Worm (Caenorhabditis elegans) whole organism, L4/young adult: Measurements from ENCODE around the gene H12D21.5.
"Not testable (repeated sequence)": the region's sequence is repeated elsewhere in the genome, so short reads cannot be mapped to it uniquely, and the experiment has no call there.

Experiments used
- W03F9.2 ChIP-seq: fragments of 150-350 bp; optimal IDR thresholded peaks from 2 replicates; lab custom pipeline; 2014; ENCODE audit warnings: missing biosample characterization, missing genetic modification characterization
- dao-5 ChIP-seq: sonication (generic microtip); optimal IDR thresholded peaks from 2 replicates; lab custom pipeline; 2016; ENCODE audit warnings: missing genotype, missing genetic modification characterization, moderate library complexity, missing compliant biosample characterization
- him-1 ChIP-seq: sonication (generic microtip); optimal IDR thresholded peaks from 2 replicates; lab custom pipeline; 2016; ENCODE audit warnings: missing genotype, missing genetic modification reagents, missing genetic modification characterization, missing compliant biosample characterization

- not testable (repeated sequence) for TF ChIP-seq dao-5, W03F9.2, him-1 (tag; lab: Kevin White, UChicago)
Observed at ce11 chrV:14890782-14891181, 3.0 kb upstream of the H12D21.5 start, which contains the start of gene nspa-2.
